Fruit fly (Drosophila melanogaster) whole organism, wandering third instar larva: ENCODE results near the gene gdrd.
A peak's percentile ranks its signal among the peaks of the same experiment; 100 is the strongest.

ENCODE experiments used
- Abd-B ChIP-seq: fragments of >200 bp; optimal IDR thresholded peaks from 2 replicates; lab custom pipeline; 2017; ENCODE audit warnings: missing biosample characterization, missing genetic modification characterization
- CG32264 ChIP-seq: fragments of 200-800 bp; sonication (Bioruptor generic); optimal IDR thresholded peaks from 2 replicates; lab custom pipeline; 2016; ENCODE audit warnings: missing biosample characterization, missing genetic modification characterization
- CG9705 ChIP-seq: fragments of 200-800 bp; sonication (Bioruptor generic); optimal IDR thresholded peaks from 2 replicates; lab custom pipeline; 2018; ENCODE audit warnings: missing biosample characterization, mild to moderate bottlenecking, missing genetic modification characterization
- CrebA ChIP-seq: fragments of 200-800 bp; sonication (Bioruptor generic); optimal IDR thresholded peaks from 2 replicates; lab custom pipeline; 2016; ENCODE audit warnings: missing biosample characterization, mild to moderate bottlenecking, missing genetic modification characterization, borderline replicate concordance
- Dfd ChIP-seq: fragments of >200 bp; optimal IDR thresholded peaks from 2 replicates; lab custom pipeline; 2017; ENCODE audit warnings: missing biosample characterization, missing genetic modification characterization
- Dif ChIP-seq: fragments of 200-275, 200-300 bp; sonication (Bioruptor generic); optimal IDR thresholded peaks from 2 replicates; lab custom pipeline; 2018; ENCODE audit warnings: missing biosample characterization, missing genetic modification characterization; ENCODE audit not compliant: partially characterized antibody
- HLH106 ChIP-seq: fragments of 200-800 bp; optimal IDR thresholded peaks from 3 replicates; lab custom pipeline; 2019; ENCODE audit warnings: missing biosample characterization, mild to moderate bottlenecking, missing genetic modification characterization, moderate library complexity
- Hnf4 ChIP-seq: fragments of 200-800 bp; sonication (Bioruptor generic); optimal IDR thresholded peaks from 2 replicates; lab custom pipeline; 2016; ENCODE audit warnings: missing biosample characterization, mild to moderate bottlenecking, missing genetic modification characterization
- Hr78 ChIP-seq: fragments of >200 bp; optimal IDR thresholded peaks from 2 replicates; lab custom pipeline; 2017; ENCODE audit warnings: missing biosample characterization, missing genetic modification characterization
- Hr83 ChIP-seq: fragments of 200-300 bp; sonication (Bioruptor generic); optimal IDR thresholded peaks from 2 replicates; lab custom pipeline; 2016; ENCODE audit warnings: missing biosample characterization, mild to moderate bottlenecking, missing genetic modification characterization, moderate library complexity; ENCODE audit not compliant: poor library complexity, severe bottlenecking
- Jra ChIP-seq: sonication (Bioruptor generic); optimal IDR thresholded peaks from 2 replicates; lab custom pipeline; 2016; ENCODE audit warnings: missing biosample characterization, missing genetic modification characterization
- Mio ChIP-seq: sonication (Bioruptor generic); optimal IDR thresholded peaks from 2 replicates; lab custom pipeline; 2016; ENCODE audit warnings: missing biosample characterization, missing genetic modification characterization
- Myc ChIP-seq: fragments of >200 bp; optimal IDR thresholded peaks from 2 replicates; lab custom pipeline; 2017
- N ChIP-seq: fragments of >200 bp; optimal IDR thresholded peaks from 2 replicates; lab custom pipeline; 2018; ENCODE audit warnings: missing biosample characterization, missing external identifiers, missing genetic modification characterization
- OdsH ChIP-seq: fragments of 200-800 bp; sonication (Bioruptor generic); optimal IDR thresholded peaks from 2 replicates; lab custom pipeline; 2016; ENCODE audit warnings: missing biosample characterization, mild to moderate bottlenecking, missing genetic modification characterization
- Rel ChIP-seq, 2 experiments: fragments of 200-800 bp; sonication (Bioruptor generic) in 1 of 2; optimal IDR thresholded peaks; 2 replicates in 1 of 2; 3 replicates in 1 of 2; lab custom pipeline; 2016 to 2019; ENCODE audit warnings: mild to moderate bottlenecking in 2 of 2, missing biosample characterization in 2 of 2, missing genetic modification characterization in 2 of 2, moderate library complexity in 1 of 2
- Sp1 ChIP-seq: fragments of 200-800 bp; sonication (Bioruptor generic); optimal IDR thresholded peaks from 3 replicates; lab custom pipeline; 2019; ENCODE audit warnings: missing biosample characterization, mild to moderate bottlenecking, missing genetic modification characterization, moderate library complexity
- Vsx2 ChIP-seq: fragments of 200-300, 225-300 bp; sonication (Bioruptor generic); optimal IDR thresholded peaks from 2 replicates; lab custom pipeline; 2018; ENCODE audit warnings: missing biosample characterization, missing genetic modification characterization; ENCODE audit not compliant: partially characterized antibody
- br ChIP-seq: fragments of 200-800 bp; sonication (Bioruptor generic); optimal IDR thresholded peaks from 2 replicates; lab custom pipeline; 2016; ENCODE audit warnings: missing biosample characterization, missing genetic modification characterization
- dl ChIP-seq, 2 experiments: fragments of 175-275, 200-275 bp in 1 of 2; fragments of 200-275 bp in 1 of 2; sonication (Bioruptor generic); optimal IDR thresholded peaks; lab custom pipeline; 2018; ENCODE audit warnings: mild to moderate bottlenecking in 2 of 2, missing biosample characterization in 2 of 2, missing genetic modification characterization in 2 of 2, moderate library complexity in 2 of 2; ENCODE audit not compliant: partially characterized antibody in 2 of 2, insufficient read depth in 1 of 2
- dmrt93B ChIP-seq: fragments of 200-800 bp; sonication (Bioruptor generic); optimal IDR thresholded peaks from 2 replicates; lab custom pipeline; 2018; ENCODE audit warnings: missing biosample characterization, mild to moderate bottlenecking, missing genetic modification characterization
- dsf ChIP-seq: sonication (Bioruptor generic); optimal IDR thresholded peaks from 2 replicates; lab custom pipeline; 2016; ENCODE audit warnings: missing biosample characterization, missing genetic modification characterization, borderline replicate concordance
- ey ChIP-seq: fragments of 200-800 bp; sonication (Bioruptor generic); optimal IDR thresholded peaks from 2 replicates; lab custom pipeline; 2016; ENCODE audit warnings: missing biosample characterization, missing genetic modification characterization
- foxo ChIP-seq, 2 experiments: fragments of 200-800 bp; sonication (Bioruptor generic); optimal IDR thresholded peaks; 2 replicates in 1 of 2; 3 replicates in 1 of 2; lab custom pipeline; 2016 to 2017; ENCODE audit warnings: missing biosample characterization in 2 of 2, missing genetic modification characterization in 2 of 2
- fru ChIP-seq: fragments of 200-800 bp; sonication (Bioruptor generic); optimal IDR thresholded peaks from 3 replicates; lab custom pipeline; 2016; ENCODE audit warnings: missing biosample characterization, mild to moderate bottlenecking, missing genetic modification characterization
- h ChIP-seq: fragments of 200-800 bp; sonication (Bioruptor generic); optimal IDR thresholded peaks from 3 replicates; lab custom pipeline; 2016; ENCODE audit warnings: missing biosample characterization, mild to moderate bottlenecking, missing genetic modification characterization
- jim ChIP-seq: fragments of 175-275, 200-325 bp; sonication (Bioruptor generic); optimal IDR thresholded peaks from 2 replicates; lab custom pipeline; 2016; ENCODE audit warnings: missing biosample characterization, mild to moderate bottlenecking, missing genetic modification characterization
- lola ChIP-seq: fragments of >200 bp; optimal IDR thresholded peaks from 2 replicates; lab custom pipeline; 2017; ENCODE audit warnings: missing biosample characterization, missing genetic modification characterization
- pan ChIP-seq: fragments of >200 bp; optimal IDR thresholded peaks from 2 replicates; lab custom pipeline; 2017
- psq ChIP-seq: fragments of 200-800 bp; sonication (Bioruptor generic); optimal IDR thresholded peaks from 3 replicates; lab custom pipeline; 2017; ENCODE audit warnings: missing biosample characterization, mild to moderate bottlenecking, missing genetic modification characterization, moderate library complexity
- rgr ChIP-seq: fragments of 200-800 bp; sonication (Bioruptor generic); optimal IDR thresholded peaks from 3 replicates; lab custom pipeline; 2016; ENCODE audit warnings: missing biosample characterization, mild to moderate bottlenecking, missing genetic modification characterization
- sage ChIP-seq: fragments of 200-800 bp; sonication (Bioruptor generic); optimal IDR thresholded peaks from 2 replicates; lab custom pipeline; 2016; ENCODE audit warnings: missing biosample characterization, mild to moderate bottlenecking, missing genetic modification characterization
- tai ChIP-seq: sonication (Bioruptor generic); optimal IDR thresholded peaks from 2 replicates; lab custom pipeline; 2016; ENCODE audit warnings: missing biosample characterization, missing genetic modification characterization
- usp ChIP-seq: fragments of >200 bp; optimal IDR thresholded peaks from 2 replicates; lab custom pipeline; 2017; ENCODE audit warnings: missing biosample characterization, missing genetic modification characterization
- woc ChIP-seq: sonication (Bioruptor generic); optimal IDR thresholded peaks from 2 replicates; lab custom pipeline; 2016; ENCODE audit warnings: missing biosample characterization, mild to moderate bottlenecking, missing genetic modification characterization

gdrd gene

DNA sequence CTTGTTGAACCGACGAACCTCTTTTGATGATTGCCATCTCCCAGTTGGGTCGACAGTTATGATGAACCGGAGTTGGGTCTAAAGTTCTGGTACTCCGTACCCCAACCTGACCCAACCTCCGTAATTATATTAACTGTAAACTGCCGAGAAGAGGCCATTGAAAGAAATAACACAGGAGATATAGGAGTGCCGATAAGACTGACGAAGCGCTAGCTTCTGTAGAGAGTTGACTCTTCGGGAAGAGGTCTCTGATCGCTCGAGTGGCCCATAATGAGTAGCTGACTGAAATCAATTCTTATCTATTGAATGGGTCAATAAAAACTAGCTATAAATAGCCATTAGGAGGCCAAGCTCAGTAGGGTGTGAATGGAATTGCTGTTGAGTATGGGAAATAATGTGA is 22.5 kb upstream of the gdrd start:
- no peak for TF ChIP-seq rgr (GFP tag; lab: Kevin White, UChicago)
- TF ChIP-seq OdsH (GFP tag; lab: Kevin White, UChicago): no peak
- TF ChIP-seq fru (GFP tag; lab: Kevin White, UChicago): no peak
- no peak for TF ChIP-seq Mio
- no peak for TF ChIP-seq Rel (GFP tag; optimal IDR thresholded peaks at IDR 0.05; lab: Kevin White, UChicago)
- no peak for TF ChIP-seq Rel (tag; optimal IDR thresholded peaks at IDR 0.05; lab: Kevin White, UChicago)
- no peak for TF ChIP-seq N (GFP tag; lab: Kevin White, UChicago)
- no peak for TF ChIP-seq CG9705 (GFP tag; lab: Kevin White, UChicago)
- no peak for TF ChIP-seq HLH106 (tag; lab: Kevin White, UChicago)
- TF ChIP-seq pan (lab: Kevin White, UChicago): no peak
- TF ChIP-seq woc (GFP tag; lab: Kevin White, UChicago): no peak
- TF ChIP-seq CG32264: no peak
- TF ChIP-seq Dfd (GFP tag; lab: Kevin White, UChicago): no peak
- no peak for TF ChIP-seq Vsx2 (GFP tag; lab: Kevin White, UChicago)
- TF ChIP-seq Dif: no peak
- TF ChIP-seq ey (GFP tag; lab: Kevin White, UChicago): no peak
- no peak for TF ChIP-seq CrebA
- no peak for TF ChIP-seq lola (GFP tag; lab: Kevin White, UChicago)
- no peak for TF ChIP-seq Myc

DNA sequence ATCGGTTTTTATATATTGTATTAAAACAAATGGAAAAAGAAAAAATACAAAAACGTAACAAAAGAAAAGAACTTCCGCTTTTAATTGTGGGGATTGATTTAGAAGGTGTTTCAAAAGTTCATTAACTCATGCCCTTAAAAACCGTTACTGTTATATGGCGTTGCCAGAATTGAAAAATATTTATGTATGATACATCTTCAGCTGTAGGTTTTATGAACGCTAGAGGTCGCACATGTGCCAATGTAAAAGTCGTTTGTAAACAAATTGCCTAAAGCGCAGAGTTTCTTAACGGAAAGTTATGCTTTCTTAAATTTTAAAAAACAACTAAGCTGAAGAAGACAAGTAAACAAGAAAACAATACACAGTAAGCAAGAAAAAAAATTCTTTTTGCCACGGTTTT is 19.6 kb upstream of the gdrd start:
- TF ChIP-seq CG9705 (GFP tag; lab: Kevin White, UChicago): no peak
- TF ChIP-seq h (GFP tag; lab: Kevin White, UChicago): no peak
- peak; percentile 13 for TF ChIP-seq rgr (GFP tag; lab: Kevin White, UChicago)
- TF ChIP-seq Hr83: no peak
- no peak for TF ChIP-seq N (GFP tag; lab: Kevin White, UChicago)
- no peak for TF ChIP-seq OdsH (GFP tag; lab: Kevin White, UChicago)
- no peak for TF ChIP-seq dl (GFP tag; optimal IDR thresholded peaks at IDR 0.05; lab: Kevin White, UChicago; ENCODE audit: insufficient read depth in 1 of 2, partially characterized antibody in 2 of 2)
- TF ChIP-seq CG32264: no peak
- TF ChIP-seq CrebA: no peak
- TF ChIP-seq woc (GFP tag; lab: Kevin White, UChicago): no peak
- no peak for TF ChIP-seq Vsx2 (GFP tag; lab: Kevin White, UChicago)
- TF ChIP-seq dmrt93B (GFP tag; lab: Kevin White, UChicago): no peak
- no peak for TF ChIP-seq jim (GFP tag; lab: Kevin White, UChicago)
- peak in 1 of 2 experiments; percentile 29 for TF ChIP-seq foxo (GFP tag; optimal IDR thresholded peaks at IDR 0.05; lab: Kevin White, UChicago)
- no peak for TF ChIP-seq Hnf4 (GFP tag; lab: Kevin White, UChicago)
- no peak for TF ChIP-seq Jra (GFP tag; lab: Kevin White, UChicago)
- TF ChIP-seq fru (GFP tag; lab: Kevin White, UChicago): peak; percentile 6
- no peak for TF ChIP-seq psq
- peak; percentile 31 for TF ChIP-seq tai (GFP tag; lab: Kevin White, UChicago)
- TF ChIP-seq usp (GFP tag; lab: Kevin White, UChicago): no peak
- TF ChIP-seq Hr78 (GFP tag; lab: Kevin White, UChicago): no peak
- TF ChIP-seq dsf (GFP tag; lab: Kevin White, UChicago): no peak
- no peak for TF ChIP-seq Dif

DNA sequence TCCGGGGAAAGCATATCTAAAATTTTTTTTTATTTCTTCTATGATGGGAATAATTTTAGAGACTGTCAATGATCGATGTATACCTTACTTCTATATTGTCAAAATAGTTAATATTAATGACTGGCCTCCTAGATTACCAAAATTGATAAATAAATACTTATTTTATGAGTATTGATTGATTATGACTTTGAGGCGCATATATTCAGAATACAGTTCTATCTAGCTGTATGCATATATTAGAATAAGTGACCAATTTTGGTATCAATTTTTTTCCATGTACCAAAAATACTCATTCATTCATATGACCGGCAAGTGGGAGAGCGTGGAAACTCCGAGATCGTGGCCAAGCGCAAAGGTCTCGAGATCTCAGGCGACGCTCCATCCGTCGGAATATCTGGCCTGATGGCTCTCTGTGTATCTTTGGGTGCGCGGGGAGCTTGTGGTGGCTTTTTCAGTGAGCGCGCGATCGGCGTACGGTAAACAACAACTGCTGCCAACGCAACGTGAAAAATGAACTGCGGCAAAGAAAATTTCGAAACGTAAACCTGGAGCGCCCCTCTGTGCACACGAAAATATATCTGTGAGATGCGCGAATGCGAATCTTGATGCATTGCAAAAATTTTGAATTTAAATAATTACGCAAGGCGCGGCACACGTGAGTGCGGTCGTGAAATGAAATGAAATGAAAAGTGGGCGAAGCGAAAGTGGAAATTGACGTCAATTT is 18.6 kb upstream of the gdrd start, which contains the start of the genes CG43121 and ome:
CG43121 (minus strand) TSS at position 51 of the 724 bp plus-strand sequence.
ome (plus strand) TSS at position 453 of the 724 bp plus-strand sequence.
- TF ChIP-seq foxo (GFP tag; optimal IDR thresholded peaks at IDR 0.05; lab: Kevin White, UChicago): peak in 1 of 2 experiments; percentile 36
- peak; percentile 32 for TF ChIP-seq psq
- TF ChIP-seq Hr83: peak; percentile 95
- TF ChIP-seq jim (GFP tag; lab: Kevin White, UChicago): peak; percentile 30
- TF ChIP-seq HLH106 (tag; lab: Kevin White, UChicago): peak; percentile 27
- peak; percentile 48 for TF ChIP-seq Hnf4 (GFP tag; lab: Kevin White, UChicago)
- peak; percentile 62 for TF ChIP-seq br (GFP tag; lab: Kevin White, UChicago)
- no peak for TF ChIP-seq dsf (GFP tag; lab: Kevin White, UChicago)
- no peak for TF ChIP-seq sage (GFP tag; lab: Kevin White, UChicago)
- TF ChIP-seq Abd-B: no peak
- TF ChIP-seq Dfd (GFP tag; lab: Kevin White, UChicago): no peak
- peak; percentile 12 for TF ChIP-seq ey (GFP tag; lab: Kevin White, UChicago)
- TF ChIP-seq fru (GFP tag; lab: Kevin White, UChicago): peak; percentile 45
- peak; percentile 12 for TF ChIP-seq Sp1 (GFP tag; lab: Kevin White, UChicago)
- peak; percentile 28 for TF ChIP-seq OdsH (GFP tag; lab: Kevin White, UChicago)
- peak; percentile 22 for TF ChIP-seq Mio
- peak; percentile 23 for TF ChIP-seq CG9705 (GFP tag; lab: Kevin White, UChicago)
- TF ChIP-seq Jra (GFP tag; lab: Kevin White, UChicago): peak; percentile 58
- peak; percentile 59 for TF ChIP-seq rgr (GFP tag; lab: Kevin White, UChicago)
- peak; percentile 57 for TF ChIP-seq h (GFP tag; lab: Kevin White, UChicago)
